Worm (Caenorhabditis elegans) whole organism, L2 larva: ENCODE data around the gene Y7A5A.2.

Experiments
- nhr-25 ChIP-seq: fragments of 150-350 bp; sonication (generic microtip); optimal IDR thresholded peaks from 3 replicates; lab custom pipeline; 2014; ENCODE audit warnings: missing biosample characterization, missing genetic modification characterization
- ztf-11 ChIP-seq: sonication (generic microtip); optimal IDR thresholded peaks from 2 replicates; lab custom pipeline; 2017; ENCODE audit warnings: missing biosample characterization, missing genetic modification characterization

ce11 chrX:15766861-15767260, 5.7 kb downstream of the Y7A5A.2 start:
- TF ChIP-seq ztf-11 (tag; lab: Kevin White, UChicago), result no peak
- TF ChIP-seq nhr-25 (tag; lab: Kevin White, UChicago), result no peak
